Fruit fly (Drosophila melanogaster) whole organism, prepupa: ENCODE measurements around the gene CG31347.
A peak's percentile ranks its signal among the peaks of the same experiment; 100 is the strongest.

Experiments used
- Blimp-1 ChIP-seq: fragments of 200-800 bp; sonication (Bioruptor generic); optimal IDR thresholded peaks from 3 replicates; lab custom pipeline; 2017; ENCODE audit warnings: missing biosample characterization, missing genetic modification characterization, mild to moderate bottlenecking, moderate library complexity, missing genetic modification reagents
- CG11902 ChIP-seq: fragments of 200-800 bp; sonication (Bioruptor generic); optimal IDR thresholded peaks from 3 replicates; lab custom pipeline; 2016; ENCODE audit warnings: missing biosample characterization, missing genetic modification characterization
- CG1621 ChIP-seq: fragments of 200-800 bp; sonication (Bioruptor generic); optimal IDR thresholded peaks from 3 replicates; lab custom pipeline; 2018; ENCODE audit warnings: missing biosample characterization, mild to moderate bottlenecking, missing genetic modification characterization
- CG6276 ChIP-seq: fragments of 200-800 bp; sonication (Bioruptor generic); optimal IDR thresholded peaks from 2 replicates; lab custom pipeline; 2017; ENCODE audit warnings: missing biosample characterization, mild to moderate bottlenecking, missing genetic modification characterization
- CG6792 ChIP-seq: fragments of 200-800 bp; sonication (Bioruptor generic); optimal IDR thresholded peaks from 3 replicates; lab custom pipeline; 2016; ENCODE audit warnings: missing biosample characterization, missing genetic modification characterization
- CG6808 ChIP-seq: fragments of 200-800 bp; sonication (Bioruptor generic); optimal IDR thresholded peaks from 3 replicates; lab custom pipeline; 2017; ENCODE audit warnings: missing biosample characterization, missing genetic modification characterization, mild to moderate bottlenecking, moderate library complexity, missing genetic modification reagents
- CG7368 ChIP-seq: fragments of 200-800 bp; sonication (Bioruptor generic); optimal IDR thresholded peaks from 3 replicates; lab custom pipeline; 2016; ENCODE audit warnings: missing biosample characterization, missing genetic modification characterization
- CG8119 ChIP-seq: fragments of 200-800 bp; sonication (Bioruptor generic); IDR thresholded peaks from 3 replicates; pipeline ENCODE4 v1.3.6; 2022; ENCODE audit warnings: missing biosample characterization, missing genetic modification characterization
- CG8632 ChIP-seq: fragments of 200-800 bp; sonication (Bioruptor generic); optimal IDR thresholded peaks from 3 replicates; lab custom pipeline; 2016; ENCODE audit warnings: missing biosample characterization, missing genetic modification characterization
- Eip75B ChIP-seq: fragments of 200-800 bp; sonication (Bioruptor generic); optimal IDR thresholded peaks from 3 replicates; lab custom pipeline; 2016; ENCODE audit warnings: missing biosample characterization, missing genetic modification characterization
- Eip78C ChIP-seq: fragments of 200-800 bp; sonication (Bioruptor generic); peaks from one replicate; lab custom pipeline; 2016; ENCODE audit warnings: missing biosample characterization, missing genetic modification characterization
- Eip93F ChIP-seq: fragments of 200-800 bp; sonication (Bioruptor generic); optimal IDR thresholded peaks from 2 replicates; lab custom pipeline; 2016; ENCODE audit warnings: missing biosample characterization, mild to moderate bottlenecking, missing genetic modification characterization
- Ets96B ChIP-seq: fragments of 200-800 bp; optimal IDR thresholded peaks from 2 replicates; lab custom pipeline; 2019; ENCODE audit warnings: missing biosample characterization, mild to moderate bottlenecking, missing genetic modification characterization, moderate library complexity
- Hr38 ChIP-seq: sonication (Bioruptor generic); optimal IDR thresholded peaks from 2 replicates; lab custom pipeline; 2016; ENCODE audit warnings: missing biosample characterization, missing genetic modification characterization
- Hr39 ChIP-seq: fragments of 200-800 bp; sonication (Bioruptor generic); optimal IDR thresholded peaks from 2 replicates; lab custom pipeline; 2016; ENCODE audit warnings: missing biosample characterization, missing genetic modification characterization
- Hr4 ChIP-seq: fragments of 200-800 bp; sonication (Bioruptor generic); optimal IDR thresholded peaks from 3 replicates; lab custom pipeline; 2016; ENCODE audit warnings: missing biosample characterization, missing genetic modification characterization
- Lpt ChIP-seq: fragments of 200-800 bp; sonication (Bioruptor generic); optimal IDR thresholded peaks from 3 replicates; lab custom pipeline; 2016; ENCODE audit warnings: missing biosample characterization, missing genetic modification characterization
- Smox ChIP-seq: fragments of 200-800 bp; sonication (Bioruptor generic); optimal IDR thresholded peaks from 3 replicates; lab custom pipeline; 2016; ENCODE audit warnings: missing biosample characterization, missing genetic modification characterization
- Sox102F ChIP-seq: fragments of 200-800 bp; sonication (Bioruptor generic); optimal IDR thresholded peaks from 2 replicates; lab custom pipeline; 2016; ENCODE audit warnings: missing biosample characterization, mild to moderate bottlenecking, missing genetic modification characterization
- Sox14 ChIP-seq: fragments of 200-800 bp; sonication (Bioruptor generic); optimal IDR thresholded peaks from 3 replicates; lab custom pipeline; 2016; ENCODE audit warnings: missing biosample characterization, missing genetic modification characterization
- Sox15 ChIP-seq: fragments of 200-800 bp; sonication (Bioruptor generic); optimal IDR thresholded peaks from 3 replicates; lab custom pipeline; 2016; ENCODE audit warnings: missing biosample characterization, missing genetic modification characterization
- achi ChIP-seq: fragments of 200-800 bp; sonication (Bioruptor generic); optimal IDR thresholded peaks from 3 replicates; lab custom pipeline; 2016; ENCODE audit warnings: missing biosample characterization, missing genetic modification characterization
- acj6 ChIP-seq: fragments of 200-800 bp; sonication (Bioruptor generic); optimal IDR thresholded peaks from 3 replicates; lab custom pipeline; 2016; ENCODE audit warnings: missing biosample characterization, missing genetic modification characterization
- cyc ChIP-seq: fragments of 200-800 bp; sonication (Bioruptor generic); optimal IDR thresholded peaks from 3 replicates; lab custom pipeline; 2016; ENCODE audit warnings: missing biosample characterization, missing genetic modification characterization
- dac ChIP-seq: fragments of 200-800 bp; sonication (Bioruptor generic); optimal IDR thresholded peaks from 2 replicates; lab custom pipeline; 2017; ENCODE audit warnings: missing biosample characterization, mild to moderate bottlenecking, missing genetic modification characterization
- dsx ChIP-seq: fragments of 200-800 bp; optimal IDR thresholded peaks from 3 replicates; lab custom pipeline; 2019; ENCODE audit warnings: missing biosample characterization, mild to moderate bottlenecking, missing genetic modification characterization, moderate library complexity; ENCODE audit not compliant: poor library complexity, severe bottlenecking
- esn ChIP-seq: fragments of 200-800 bp; sonication (Bioruptor generic); optimal IDR thresholded peaks from 2 replicates; lab custom pipeline; 2016; ENCODE audit warnings: missing biosample characterization, mild to moderate bottlenecking, missing genetic modification characterization, moderate library complexity
- fkh ChIP-seq: fragments of 200-800 bp; sonication (Bioruptor generic); optimal IDR thresholded peaks from 3 replicates; lab custom pipeline; 2017; ENCODE audit warnings: missing biosample characterization, mild to moderate bottlenecking, missing genetic modification characterization, moderate library complexity
- lz ChIP-seq: fragments of 200-800 bp; sonication (Bioruptor generic); optimal IDR thresholded peaks from 3 replicates; lab custom pipeline; 2016; ENCODE audit warnings: missing biosample characterization, missing genetic modification characterization
- spab ChIP-seq: fragments of 200-800 bp; sonication (Bioruptor generic); optimal IDR thresholded peaks from 2 replicates; lab custom pipeline; 2017; ENCODE audit warnings: missing biosample characterization, mild to moderate bottlenecking, missing genetic modification characterization, missing genetic modification reagents
- ss ChIP-seq, 2 experiments: fragments of 200-800 bp; sonication (Bioruptor generic); optimal IDR thresholded peaks; 2 replicates in 1 of 2; 3 replicates in 1 of 2; lab custom pipeline; 2017 to 2018; ENCODE audit warnings: mild to moderate bottlenecking in 2 of 2, missing biosample characterization in 2 of 2, missing genetic modification characterization in 2 of 2, moderate library complexity in 1 of 2
- svp ChIP-seq: fragments of 200-800 bp; sonication (Bioruptor generic); peaks from one replicate; lab custom pipeline; 2016; ENCODE audit warnings: missing biosample characterization, missing genetic modification characterization
- vri ChIP-seq: fragments of 200-800 bp; sonication (Bioruptor generic); optimal IDR thresholded peaks from 3 replicates; lab custom pipeline; 2016; ENCODE audit warnings: missing biosample characterization, mild to moderate bottlenecking, missing genetic modification characterization

CG31347 gene

dm6 chr3R:12698363-12698762 is 6.0 kb upstream of the CG31347 start:
- TF ChIP-seq Hr39 (no peak), CG11902 (GFP tag; lab: Kevin White, UChicago) (no peak), CG8632 (GFP tag; lab: Kevin White, UChicago) (no peak), Eip93F (GFP tag; lab: Kevin White, UChicago) (no peak), ss (GFP tag; optimal IDR thresholded peaks at IDR 0.05; lab: Kevin White, UChicago) (no peak), Ets96B (tag; lab: Kevin White, UChicago) (no peak), acj6 (no peak), Eip75B (GFP tag; lab: Kevin White, UChicago) (no peak)

- peak; percentile 59 for TF ChIP-seq Eip78C (GFP tag; lab: Kevin White, UChicago)
- TF ChIP-seq Sox14 = peak; percentile 28
- peak; percentile 17 for TF ChIP-seq esn
- peak; percentile 66 for TF ChIP-seq vri (GFP tag; lab: Kevin White, UChicago)
- TF ChIP-seq CG1621 (tag; lab: Kevin White, UChicago) = peak; percentile 20
- no peak for TF ChIP-seq dac (GFP tag; lab: Kevin White, UChicago)
- peak; percentile 31 for TF ChIP-seq Eip93F (GFP tag; lab: Kevin White, UChicago)
- no peak for TF ChIP-seq Lpt
- peak; percentile 88 for TF ChIP-seq fkh
These were observed 5.2 kb upstream of the CG31347 start for dm6 chr3R:12697571-12698039.

dm6 chr3R:12697022-12697421 is 4.6 kb upstream of the CG31347 start, which contains the start of gene Past1:
Past1 (plus strand) TSS chr3R:12697322.
- TF ChIP-seq CG6276 (GFP tag; lab: Kevin White, UChicago) = no peak
- no peak for TF ChIP-seq Sox15 (GFP tag; lab: Kevin White, UChicago)
- no peak for TF ChIP-seq Eip75B (GFP tag; lab: Kevin White, UChicago)
- TF ChIP-seq CG6808 (GFP tag; lab: Kevin White, UChicago) = no peak
- TF ChIP-seq lz (GFP tag; lab: Kevin White, UChicago) = no peak
- TF ChIP-seq CG6792 (GFP tag; lab: Kevin White, UChicago) = no peak
- TF ChIP-seq svp = peak; percentile 53

DNA sequence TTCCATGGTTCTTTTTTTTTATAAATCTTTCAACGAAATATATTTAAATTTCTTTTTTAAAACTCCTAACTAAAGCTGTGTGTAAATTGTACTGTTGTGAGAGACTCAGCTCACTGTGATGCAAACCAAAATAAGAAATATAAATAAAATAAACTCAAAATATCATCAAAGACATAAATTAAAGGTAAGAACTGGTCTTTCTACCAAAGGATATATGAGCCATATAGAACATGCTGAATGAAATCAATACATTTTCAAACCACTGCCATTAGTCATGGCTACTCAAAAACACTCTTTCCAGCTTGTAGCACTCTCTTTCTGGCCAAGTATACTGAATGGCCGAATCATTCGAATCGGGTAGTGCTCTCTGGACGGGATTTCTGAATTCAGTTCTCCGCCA is 2.3 kb upstream of the CG31347 start, which contains the start of the genes CG14391 and NijC:
Gene CG14391 (minus strand): TSS at position 101 of the 400 bp plus-strand sequence.
Gene NijC (plus strand): TSS at position 388 of the 400 bp plus-strand sequence.
- TF ChIP-seq spab (no peak), achi (GFP tag; lab: Kevin White, UChicago) (no peak), Hr38 (GFP tag; lab: Kevin White, UChicago) (no peak), CG7368 (no peak), Eip93F (GFP tag; lab: Kevin White, UChicago) (no peak), CG6808 (GFP tag; lab: Kevin White, UChicago) (no peak), dsx (no peak), Smox (GFP tag; lab: Kevin White, UChicago) (no peak), esn (no peak), cyc (GFP tag; lab: Kevin White, UChicago) (no peak), Hr39 (no peak), Sox15 (GFP tag; lab: Kevin White, UChicago) (no peak), Blimp-1 (GFP tag; lab: Kevin White, UChicago) (no peak), CG8119 (GFP tag; lab: Robert Waterston, UW) (no peak), Sox102F (GFP tag; lab: Kevin White, UChicago) (no peak), CG6276 (GFP tag; lab: Kevin White, UChicago) (no peak), Hr4 (GFP tag; lab: Kevin White, UChicago) (no peak)
- TF ChIP-seq, all 60 proteins: peak for 0
